Fruit fly (Drosophila melanogaster): ENCODE measurements around the gene Hr39.

Gene Hr39

dm6 chr2L:21242369-21242768, 5.3 kb downstream of the Hr39 start:
- TF ChIP-seq GATAd (GFP tag; optimal IDR thresholded peaks at IDR 0.05) (no peak), Hr78 (GFP tag; optimal IDR thresholded peaks at IDR 0.05) (no peak), N (GFP tag; optimal IDR thresholded peaks at IDR 0.05) (no peak), OdsH (GFP tag; optimal IDR thresholded peaks at IDR 0.05) (no peak), brk (GFP tag; optimal IDR thresholded peaks at IDR 0.05) (no peak), CrebA (GFP tag; optimal IDR thresholded peaks at IDR 0.05; ENCODE audit: borderline replicate concordance) (no peak), rgr (GFP tag; optimal IDR thresholded peaks at IDR 0.05) (no peak), h (GFP tag; optimal IDR thresholded peaks at IDR 0.05) (no peak), foxo (GFP tag; optimal IDR thresholded peaks at IDR 0.05) (no peak), jim (GFP tag; optimal IDR thresholded peaks at IDR 0.05) (no peak), sv (GFP tag; optimal IDR thresholded peaks at IDR 0.05) (no peak), Rel (GFP tag; optimal IDR thresholded peaks at IDR 0.05) (no peak), Rel (tag; optimal IDR thresholded peaks at IDR 0.05) (no peak), usp (GFP tag; optimal IDR thresholded peaks at IDR 0.05) (no peak), br (GFP tag; optimal IDR thresholded peaks at IDR 0.05) (no peak), Abd-B (GFP tag; optimal IDR thresholded peaks at IDR 0.05) (no peak), sage (GFP tag; optimal IDR thresholded peaks at IDR 0.05) (no peak)

- no peak for TF ChIP-seq pan (optimal IDR thresholded peaks at IDR 0.05)
- no peak for TF ChIP-seq jim (GFP tag; optimal IDR thresholded peaks at IDR 0.05)
- no peak for TF ChIP-seq ey (GFP tag; optimal IDR thresholded peaks at IDR 0.05)
- TF ChIP-seq Dif (GFP tag; optimal IDR thresholded peaks at IDR 0.05; ENCODE audit: partially characterized antibody) = peak; percentile 41
- no peak for TF ChIP-seq Hnf4 (GFP tag; optimal IDR thresholded peaks at IDR 0.05)
- peak; percentile 70 for TF ChIP-seq brk (GFP tag; optimal IDR thresholded peaks at IDR 0.05)
- TF ChIP-seq psq (GFP tag; optimal IDR thresholded peaks at IDR 0.05) = peak; percentile 96
- no peak for TF ChIP-seq CrebA (GFP tag; optimal IDR thresholded peaks at IDR 0.05; ENCODE audit: borderline replicate concordance)
- TF ChIP-seq Hr78 (GFP tag; optimal IDR thresholded peaks at IDR 0.05) = no peak
- no peak for TF ChIP-seq Jra (GFP tag; optimal IDR thresholded peaks at IDR 0.05)
- no peak for TF ChIP-seq dsf (GFP tag; optimal IDR thresholded peaks at IDR 0.05; ENCODE audit: borderline replicate concordance)
- TF ChIP-seq h (GFP tag; optimal IDR thresholded peaks at IDR 0.05) = no peak
- no peak for TF ChIP-seq dmrt93B (GFP tag; optimal IDR thresholded peaks at IDR 0.05)
- TF ChIP-seq Myc (optimal IDR thresholded peaks at IDR 0.05) = no peak
- no peak for TF ChIP-seq usp (GFP tag; optimal IDR thresholded peaks at IDR 0.05)
- no peak for TF ChIP-seq Mio (GFP tag; optimal IDR thresholded peaks at IDR 0.05)
- TF ChIP-seq sv (GFP tag; optimal IDR thresholded peaks at IDR 0.05) = no peak
- TF ChIP-seq Rel (GFP tag; optimal IDR thresholded peaks at IDR 0.05) = no peak
- peak; percentile 71 for TF ChIP-seq Rel (tag; optimal IDR thresholded peaks at IDR 0.05)
- TF ChIP-seq Vsx2 (GFP tag; optimal IDR thresholded peaks at IDR 0.05; ENCODE audit: partially characterized antibody) = no peak
- no peak for TF ChIP-seq Abd-B (GFP tag; optimal IDR thresholded peaks at IDR 0.05)
- peak; percentile 6 for TF ChIP-seq sage (GFP tag; optimal IDR thresholded peaks at IDR 0.05)
- no peak for TF ChIP-seq OdsH (GFP tag; optimal IDR thresholded peaks at IDR 0.05)
- no peak for TF ChIP-seq tai (GFP tag; optimal IDR thresholded peaks at IDR 0.05)
- TF ChIP-seq Sp1 (GFP tag; optimal IDR thresholded peaks at IDR 0.05) = no peak
- TF ChIP-seq GATAd (GFP tag; optimal IDR thresholded peaks at IDR 0.05) = no peak
- TF ChIP-seq rgr (GFP tag; optimal IDR thresholded peaks at IDR 0.05) = peak; percentile 4
- peak; percentile 49 for TF ChIP-seq fru (GFP tag; optimal IDR thresholded peaks at IDR 0.05)
- no peak for TF ChIP-seq N (GFP tag; optimal IDR thresholded peaks at IDR 0.05)
- TF ChIP-seq dl (GFP tag; optimal IDR thresholded peaks at IDR 0.05; ENCODE audit: insufficient read depth in 1 of 2, partially characterized antibody in 2 of 2) = no peak
- no peak for TF ChIP-seq foxo (GFP tag; optimal IDR thresholded peaks at IDR 0.05)
- TF ChIP-seq Dfd (GFP tag; optimal IDR thresholded peaks at IDR 0.05) = no peak
- TF ChIP-seq lola (GFP tag; optimal IDR thresholded peaks at IDR 0.05) = no peak
- no peak for TF ChIP-seq CG9705 (GFP tag; optimal IDR thresholded peaks at IDR 0.05)
- no peak for TF ChIP-seq CG32264 (GFP tag; optimal IDR thresholded peaks at IDR 0.05)
- no peak for TF ChIP-seq HLH106 (tag; optimal IDR thresholded peaks at IDR 0.05)
- TF ChIP-seq woc (GFP tag; optimal IDR thresholded peaks at IDR 0.05) = peak; percentile 12
- no peak for TF ChIP-seq br (GFP tag; optimal IDR thresholded peaks at IDR 0.05)
- TF ChIP-seq Hr83 (GFP tag; optimal IDR thresholded peaks at IDR 0.05; ENCODE audit: poor library complexity, severe bottlenecking) = peak; percentile 43
These were observed 7.0 kb downstream of the Hr39 start for dm6 chr2L:21243964-21244466.

All from whole organism, wandering third instar larva.